Worm (Caenorhabditis elegans) whole organism, L2 larva: ENCODE results near the gene egl-43.
A peak's percentile ranks its signal among the peaks of the same experiment; 100 is the strongest.

Source experiments
- C34F6.9 ChIP-seq: fragments of 150-350 bp; optimal IDR thresholded peaks from 2 replicates; lab custom pipeline; 2014; ENCODE audit warnings: missing biosample characterization, missing genetic modification characterization
- F13H6.1 ChIP-seq: sonication (generic microtip); optimal IDR thresholded peaks from 2 replicates; lab custom pipeline; 2016; ENCODE audit warnings: missing genetic modification characterization, missing compliant biosample characterization
- R02D3.7 ChIP-seq: fragments of 150-350 bp; optimal IDR thresholded peaks from 2 replicates; lab custom pipeline; 2014; ENCODE audit warnings: missing biosample characterization, missing genetic modification characterization
- Y55F3AM.14 ChIP-seq: fragments of 200-800 bp; sonication (Bioruptor generic); optimal IDR thresholded peaks from 2 replicates; lab custom pipeline; 2018; ENCODE audit warnings: mild to moderate bottlenecking, missing genetic modification characterization, missing compliant biosample characterization
- ZK546.5 ChIP-seq: sonication (generic microtip); optimal IDR thresholded peaks from 2 replicates; lab custom pipeline; 2017; ENCODE audit warnings: missing biosample characterization, missing genetic modification characterization
- alr-1 ChIP-seq: fragments of 150-350 bp; optimal IDR thresholded peaks from 2 replicates; lab custom pipeline; 2014; ENCODE audit warnings: missing biosample characterization, missing genetic modification characterization
- aly-2 ChIP-seq: fragments of 150-350 bp; optimal IDR thresholded peaks from 2 replicates; lab custom pipeline; 2014; ENCODE audit warnings: missing biosample characterization, missing genetic modification characterization
- ama-1 ChIP-seq: fragments of 150-350 bp; optimal IDR thresholded peaks from 2 replicates; lab custom pipeline; 2018; ENCODE audit warnings: inconsistent platforms
- blmp-1 ChIP-seq: sonication (generic microtip); optimal IDR thresholded peaks from 2 replicates; lab custom pipeline; 2017; ENCODE audit warnings: missing genetic modification characterization, mild to moderate bottlenecking, missing compliant biosample characterization, antibody characterized with exemption, moderate library complexity; ENCODE audit not compliant: insufficient read depth
- ceh-16 ChIP-seq: fragments of 150-350 bp; optimal IDR thresholded peaks from 2 replicates; lab custom pipeline; 2014; ENCODE audit warnings: missing biosample characterization, missing genetic modification characterization
- ceh-82 ChIP-seq: fragments of 150-350 bp; optimal IDR thresholded peaks from 2 replicates; lab custom pipeline; 2014; ENCODE audit warnings: missing biosample characterization, missing genetic modification characterization
- crh-2 ChIP-seq: sonication (generic microtip); optimal IDR thresholded peaks from 2 replicates; lab custom pipeline; 2017; ENCODE audit warnings: missing biosample characterization, missing genetic modification characterization
- dmd-4 ChIP-seq: sonication (generic microtip); optimal IDR thresholded peaks from 2 replicates; lab custom pipeline; 2017; ENCODE audit warnings: missing biosample characterization, missing genetic modification characterization
- egl-27 ChIP-seq: sonication (generic microtip); optimal IDR thresholded peaks from 3 replicates; lab custom pipeline; 2017; ENCODE audit warnings: missing biosample characterization, missing genetic modification reagents, missing genetic modification characterization
- elt-3 ChIP-seq: sonication (generic microtip); optimal IDR thresholded peaks from 2 replicates; lab custom pipeline; 2017; ENCODE audit warnings: missing biosample characterization, missing genetic modification characterization
- fos-1 ChIP-seq: fragments of 150-350 bp; optimal IDR thresholded peaks from 2 replicates; lab custom pipeline; 2014; ENCODE audit warnings: missing biosample characterization, missing genetic modification characterization
- gmeb-1 ChIP-seq: fragments of 150-350 bp; optimal IDR thresholded peaks from 2 replicates; lab custom pipeline; 2014; ENCODE audit warnings: missing biosample characterization, missing genetic modification characterization
- lin-11 ChIP-seq: fragments of 150-350 bp; sonication (generic microtip); optimal IDR thresholded peaks from 2 replicates; lab custom pipeline; 2014; ENCODE audit warnings: missing biosample characterization, missing genetic modification characterization, inconsistent platforms, mixed read lengths
- lin-13 ChIP-seq: fragments of 150-350 bp; optimal IDR thresholded peaks from 2 replicates; lab custom pipeline; 2014; ENCODE audit warnings: missing biosample characterization, missing genetic modification reagents, missing genetic modification characterization
- lin-39 ChIP-seq: fragments of 150-350 bp; optimal IDR thresholded peaks from 2 replicates; lab custom pipeline; 2014; ENCODE audit warnings: missing biosample characterization, missing genetic modification reagents, missing genetic modification characterization
- lsy-2 ChIP-seq, 2 experiments: fragments of 150-350 bp in 1 of 2; sonication (generic microtip) in 1 of 2; optimal IDR thresholded peaks; 2 replicates each; lab custom pipeline; 2014 to 2017; ENCODE audit warnings: missing biosample characterization in 2 of 2, missing genetic modification characterization in 2 of 2
- mab-5 ChIP-seq: fragments of 150-350 bp; optimal IDR thresholded peaks from 2 replicates; lab custom pipeline; 2014; ENCODE audit warnings: missing biosample characterization, missing genetic modification characterization
- mbf-1 ChIP-seq: sonication (generic microtip); optimal IDR thresholded peaks from 2 replicates; lab custom pipeline; 2017; ENCODE audit warnings: missing biosample characterization, missing genetic modification characterization
- mdl-1 ChIP-seq, 2 experiments: fragments of 150-350 bp in 1 of 2; sonication (generic microtip) in 1 of 2; optimal IDR thresholded peaks; 2 replicates each; lab custom pipeline; 2017; ENCODE audit warnings: missing biosample characterization in 2 of 2, missing genetic modification characterization in 2 of 2
- nhr-10 ChIP-seq: sonication (generic microtip); optimal IDR thresholded peaks from 2 replicates; lab custom pipeline; 2017; ENCODE audit warnings: missing biosample characterization, missing genetic modification characterization
- nhr-11 ChIP-seq: fragments of 150-350 bp; optimal IDR thresholded peaks from 2 replicates; lab custom pipeline; 2014; ENCODE audit warnings: missing biosample characterization, missing genetic modification characterization
- nhr-12 ChIP-seq: fragments of 150-350 bp; optimal IDR thresholded peaks from 2 replicates; lab custom pipeline; 2014; ENCODE audit warnings: missing biosample characterization, missing genetic modification characterization
- nhr-129 ChIP-seq: fragments of 150-350 bp; optimal IDR thresholded peaks from 2 replicates; lab custom pipeline; 2014; ENCODE audit warnings: missing biosample characterization, missing genetic modification characterization
- nhr-21 ChIP-seq: fragments of 150-350 bp; optimal IDR thresholded peaks from 2 replicates; lab custom pipeline; 2014; ENCODE audit warnings: missing biosample characterization, missing genetic modification characterization
- nhr-23 ChIP-seq: fragments of 150-350 bp; optimal IDR thresholded peaks from 2 replicates; lab custom pipeline; 2014; ENCODE audit warnings: missing biosample characterization, missing genetic modification reagents, missing genetic modification characterization
- nhr-237 ChIP-seq: fragments of 150-350 bp; optimal IDR thresholded peaks from 2 replicates; lab custom pipeline; 2014; ENCODE audit warnings: missing biosample characterization, missing genetic modification characterization
- nhr-25 ChIP-seq: fragments of 150-350 bp; sonication (generic microtip); optimal IDR thresholded peaks from 3 replicates; lab custom pipeline; 2014; ENCODE audit warnings: missing biosample characterization, missing genetic modification characterization
- nhr-6 ChIP-seq: fragments of 150-350 bp; optimal IDR thresholded peaks from 2 replicates; lab custom pipeline; 2014; ENCODE audit warnings: missing biosample characterization, missing genetic modification characterization
- nhr-77 ChIP-seq: fragments of 150-350 bp; optimal IDR thresholded peaks from 2 replicates; lab custom pipeline; 2014; ENCODE audit warnings: missing biosample characterization, missing genetic modification characterization
- peb-1 ChIP-seq: fragments of 150-350 bp; optimal IDR thresholded peaks from 2 replicates; lab custom pipeline; 2014; ENCODE audit warnings: missing biosample characterization, missing genetic modification characterization
- sem-4 ChIP-seq: fragments of 150-350 bp; optimal IDR thresholded peaks from 2 replicates; lab custom pipeline; 2014; ENCODE audit warnings: missing biosample characterization, missing genetic modification reagents, missing genetic modification characterization
- skn-1 ChIP-seq: sonication (generic microtip); optimal IDR thresholded peaks from 2 replicates; lab custom pipeline; 2017; ENCODE audit warnings: missing biosample characterization, missing genetic modification characterization
- sma-3 ChIP-seq: sonication (generic microtip); optimal IDR thresholded peaks from 2 replicates; lab custom pipeline; 2016; ENCODE audit warnings: missing genetic modification reagents, missing genetic modification characterization, missing compliant biosample characterization
- sma-9 ChIP-seq, 2 experiments: fragments of 150-350 bp in 1 of 2; sonication (generic microtip) in 1 of 2; optimal IDR thresholded peaks; 2 replicates each; lab custom pipeline; 2014 to 2016; ENCODE audit warnings: missing genetic modification characterization in 2 of 2, mild to moderate bottlenecking in 1 of 2, missing biosample characterization in 1 of 2, missing compliant biosample characterization in 1 of 2, missing genetic modification reagents in 1 of 2, moderate library complexity in 1 of 2
- snpc-4 ChIP-seq: fragments of 150-350 bp; optimal IDR thresholded peaks from 2 replicates; lab custom pipeline; 2014; ENCODE audit warnings: missing biosample characterization, missing genetic modification characterization
- unc-39 ChIP-seq: fragments of 150-350 bp; optimal IDR thresholded peaks from 2 replicates; lab custom pipeline; 2014; ENCODE audit warnings: missing biosample characterization, missing genetic modification characterization
- unc-55 ChIP-seq: fragments of 150-350 bp; sonication (generic microtip); optimal IDR thresholded peaks from 3 replicates; lab custom pipeline; 2014; ENCODE audit warnings: missing biosample characterization, missing genetic modification reagents, missing genetic modification characterization
- unc-62 ChIP-seq: fragments of 150-350 bp; optimal IDR thresholded peaks from 2 replicates; lab custom pipeline; 2014; ENCODE audit warnings: missing biosample characterization, missing genetic modification reagents, missing genetic modification characterization
- zag-1 ChIP-seq: fragments of 150-350 bp; optimal IDR thresholded peaks from 2 replicates; lab custom pipeline; 2014; ENCODE audit warnings: missing biosample characterization, missing genetic modification characterization
- ztf-1 ChIP-seq: fragments of 200-800 bp; sonication (Bioruptor generic); conservative IDR thresholded peaks from 2 replicates; pipeline ENCODE4 v1.3.6; 2022; ENCODE audit warnings: missing genetic modification characterization, missing compliant biosample characterization
- ztf-11 ChIP-seq: sonication (generic microtip); optimal IDR thresholded peaks from 2 replicates; lab custom pipeline; 2017; ENCODE audit warnings: missing biosample characterization, missing genetic modification characterization
- ztf-4 ChIP-seq: fragments of 150-350 bp; optimal IDR thresholded peaks from 2 replicates; lab custom pipeline; 2014; ENCODE audit warnings: missing biosample characterization, missing genetic modification characterization

Gene egl-43

DNA sequence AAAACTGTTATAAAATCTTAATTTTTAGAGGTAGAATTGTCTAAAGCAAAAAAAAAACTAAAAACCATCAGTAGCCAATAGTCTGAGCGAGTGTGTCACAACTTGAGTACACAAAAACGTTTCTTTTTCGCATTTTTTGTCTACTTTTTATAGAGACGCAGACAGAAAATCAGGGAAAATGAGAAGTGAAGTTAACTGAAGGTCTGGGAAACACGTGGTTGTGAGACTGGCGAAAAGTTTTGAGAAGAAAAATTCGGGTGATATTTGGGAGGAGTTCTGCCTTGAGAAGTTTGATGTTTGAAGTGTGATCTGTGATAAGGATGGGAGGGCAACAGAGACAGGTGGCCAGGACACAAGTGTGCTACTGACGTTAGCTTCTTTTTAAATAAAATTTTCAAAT lies 17.4 kb upstream of the egl-43 start (continued):
- TF ChIP-seq lin-39 (tag; lab: Kevin White, UChicago) (no peak), ceh-82 (no peak), unc-39 (no peak), egl-27 (peak; percentile 34), R02D3.7 (tag; lab: Kevin White, UChicago) (no peak), unc-62 (no peak), nhr-12 (tag; lab: Kevin White, UChicago) (no peak), zag-1 (tag; lab: Kevin White, UChicago) (no peak), mdl-1 (tag; optimal IDR thresholded peaks at IDR 0.05; lab: Kevin White, UChicago) (peak in 1 of 2 experiments; percentile 90), fos-1 (peak; percentile 88)

DNA sequence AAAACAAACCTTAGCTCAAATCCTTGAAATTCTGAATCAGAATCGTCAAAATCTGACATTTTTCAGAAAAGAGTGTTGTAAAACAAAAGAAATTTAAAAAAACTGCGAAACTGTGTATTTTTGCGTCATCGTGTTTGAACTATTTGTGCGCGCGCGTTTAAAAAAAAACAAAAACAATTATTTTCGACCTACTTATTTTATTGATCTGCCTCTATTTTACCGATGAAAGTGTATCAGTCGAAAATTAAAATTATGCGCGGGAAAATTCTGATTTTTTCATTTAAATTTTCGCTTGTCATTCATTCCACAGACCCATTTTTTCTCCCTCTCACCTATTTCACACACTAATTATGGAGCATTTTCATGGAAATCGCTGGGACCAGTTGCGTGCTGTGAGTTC lies 16.1 kb upstream of the egl-43 start, which contains the start of the genes C05C10.7 and C05C10.5:
Gene C05C10.7, minus strand, starts transcription at position 95 of the 400 bp plus-strand sequence.
Gene C05C10.5, plus strand, starts transcription at position 164 of the 400 bp plus-strand sequence.
- TF ChIP-seq ztf-11 (no peak), Y55F3AM.14 (GFP tag; lab: Kevin White, UChicago) (no peak), lsy-2 (tag; optimal IDR thresholded peaks at IDR 0.05; lab: Kevin White, UChicago) (no peak), nhr-10 (no peak), nhr-6 (tag; lab: Kevin White, UChicago) (no peak), nhr-129 (tag; lab: Kevin White, UChicago) (no peak), lin-13 (GFP tag; lab: Kevin White, UChicago) (no peak), F13H6.1 (no peak), lin-11 (tag; lab: Kevin White, UChicago) (no peak), fos-1 (no peak), dmd-4 (no peak), unc-55 (GFP tag; lab: Kevin White, UChicago) (no peak)

DNA sequence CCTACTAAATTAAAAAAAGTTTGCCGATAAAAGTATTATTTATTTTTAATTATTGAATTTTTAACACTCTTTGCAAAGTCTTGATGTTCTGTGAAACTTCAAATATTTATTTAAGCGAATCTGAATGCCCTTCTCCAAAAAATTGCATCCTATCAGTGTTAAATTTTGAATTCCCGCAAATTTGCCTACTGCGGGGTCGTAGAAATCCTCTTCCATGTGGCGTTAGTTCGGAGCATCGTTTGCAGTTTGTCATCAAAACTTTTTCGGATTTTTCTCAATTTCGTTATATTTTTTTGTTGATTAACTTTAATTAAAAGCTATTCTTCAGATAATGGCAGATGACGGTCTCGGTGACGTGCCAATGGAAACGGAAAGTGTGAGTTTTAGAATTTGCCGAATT lies 14.6 kb upstream of the egl-43 start, which contains the start of gene ufd-3:
Gene ufd-3, plus strand, starts transcription at position 324 of the 400 bp plus-strand sequence.
- TF ChIP-seq gmeb-1 (tag; lab: Kevin White, UChicago) (peak; percentile 97), crh-2 (tag; lab: Kevin White, UChicago) (peak; percentile 90), ztf-1 (GFP tag; lab: Robert Waterston, UW) (no peak), peb-1 (tag; lab: Kevin White, UChicago) (no peak), ama-1 (lab: Kevin White, UChicago) (peak; percentile 24), Y55F3AM.14 (GFP tag; lab: Kevin White, UChicago) (no peak), alr-1 (no peak), ceh-82 (no peak), nhr-23 (tag; lab: Kevin White, UChicago) (no peak), ceh-16 (tag; lab: Kevin White, UChicago) (no peak), nhr-129 (tag; lab: Kevin White, UChicago) (peak; percentile 77), sma-3 (GFP tag; lab: Kevin White, UChicago) (peak; percentile 88), nhr-21 (peak; percentile 68), elt-3 (tag; lab: Kevin White, UChicago) (no peak), aly-2 (no peak), mbf-1 (tag; lab: Kevin White, UChicago) (no peak), ztf-4 (tag; lab: Kevin White, UChicago) (peak; percentile 66), mab-5 (tag; lab: Kevin White, UChicago) (peak; percentile 63), blmp-1 (tag; lab: Kevin White, UChicago) (peak; percentile 18), snpc-4 (tag; lab: Kevin White, UChicago) (peak; percentile 66), sma-9 (GFP tag; optimal IDR thresholded peaks at IDR 0.05; lab: Kevin White, UChicago) (peak; percentile 91), sma-9 (tag; optimal IDR thresholded peaks at IDR 0.05; lab: Kevin White, UChicago) (no peak), nhr-10 (no peak), unc-55 (GFP tag; lab: Kevin White, UChicago) (peak; percentile 88), nhr-25 (tag; lab: Kevin White, UChicago) (peak; percentile 82), R02D3.7 (tag; lab: Kevin White, UChicago) (peak; percentile 47), lin-39 (tag; lab: Kevin White, UChicago) (no peak), unc-62 (no peak), lin-11 (tag; lab: Kevin White, UChicago) (peak; percentile 65), nhr-11 (tag; lab: Kevin White, UChicago) (peak; percentile 16), nhr-237 (tag; lab: Kevin White, UChicago) (no peak), sem-4 (tag; lab: Kevin White, UChicago) (peak; percentile 74), nhr-12 (tag; lab: Kevin White, UChicago) (no peak), dmd-4 (no peak), F13H6.1 (peak; percentile 84), zag-1 (tag; lab: Kevin White, UChicago) (peak; percentile 60), skn-1 (tag; lab: Kevin White, UChicago) (peak; percentile 56), mdl-1 (tag; optimal IDR thresholded peaks at IDR 0.05; lab: Kevin White, UChicago) (peak in 1 of 2 experiments; percentile 6), ZK546.5 (no peak), C34F6.9 (peak; percentile 95), lsy-2 (tag; optimal IDR thresholded peaks at IDR 0.05; lab: Kevin White, UChicago) (peak; percentile 73 to 93), fos-1 (peak; percentile 77), nhr-6 (tag; lab: Kevin White, UChicago) (peak; percentile 82), egl-27 (peak; percentile 72), unc-39 (no peak), nhr-77 (no peak), ztf-11 (no peak), lin-13 (GFP tag; lab: Kevin White, UChicago) (peak; percentile 83)
